Fruit fly (Drosophila melanogaster) whole organism, embryonic: ENCODE data around the gene CG12680.
A peak's percentile ranks its signal among the peaks of the same experiment; 100 is the strongest.

Experiments
- CG10147 ChIP-seq: fragments of 200-800 bp; sonication (Bioruptor generic); optimal IDR thresholded peaks from 2 replicates; lab custom pipeline; 2019; ENCODE audit warnings: missing biosample characterization, mild to moderate bottlenecking, missing genetic modification characterization, moderate library complexity
- CG10462 ChIP-seq: fragments of 200-800 bp; sonication (Bioruptor generic); optimal IDR thresholded peaks from 2 replicates; lab custom pipeline; 2016; ENCODE audit warnings: missing biosample characterization, missing genetic modification characterization
- CG11456 ChIP-seq: fragments of 200-800 bp; sonication (Bioruptor generic); IDR thresholded peaks from 3 replicates; pipeline ENCODE4 v1.3.6; 2022; ENCODE audit warnings: missing biosample characterization, missing genetic modification characterization
- CG11695 ChIP-seq: fragments of 200-800 bp; sonication (Bioruptor generic); IDR thresholded peaks from 3 replicates; pipeline ENCODE4 v1.3.6; 2022; ENCODE audit warnings: missing biosample characterization, missing genetic modification characterization
- CG11696 ChIP-seq: fragments of 200-800 bp; sonication (Bioruptor generic); IDR thresholded peaks from 2 replicates; pipeline ENCODE4 v1.3.6; 2022; ENCODE audit warnings: missing biosample characterization, missing genetic modification characterization
- CG12104 ChIP-seq: fragments of 200-800 bp; sonication (Bioruptor generic); optimal IDR thresholded peaks from 3 replicates; lab custom pipeline; 2016; ENCODE audit warnings: missing biosample characterization, missing genetic modification characterization
- CG12236 ChIP-seq: fragments of 200-800 bp; sonication (Bioruptor generic); optimal IDR thresholded peaks from 2 replicates; lab custom pipeline; 2016; ENCODE audit warnings: missing biosample characterization, missing genetic modification characterization
- CG12391 ChIP-seq: fragments of 200-800 bp; sonication (Bioruptor generic); optimal IDR thresholded peaks from 3 replicates; lab custom pipeline; 2018; ENCODE audit warnings: missing biosample characterization, mild to moderate bottlenecking, missing genetic modification characterization, moderate library complexity
- CG13775 ChIP-seq: fragments of 200-800 bp; sonication (Bioruptor generic); optimal IDR thresholded peaks from 3 replicates; lab custom pipeline; 2017; ENCODE audit warnings: missing biosample characterization, mild to moderate bottlenecking, missing genetic modification characterization
- CG14014 ChIP-seq: fragments of 200-800 bp; sonication (Bioruptor generic); IDR thresholded peaks from 2 replicates; pipeline ENCODE4 v1.3.6; 2022; ENCODE audit warnings: missing biosample characterization, missing genetic modification characterization
- CG16813 ChIP-seq: fragments of 200-800 bp; sonication (Bioruptor generic); IDR thresholded peaks from 3 replicates; pipeline ENCODE4 v1.3.6; 2022; ENCODE audit warnings: missing biosample characterization, missing genetic modification characterization; ENCODE audit not compliant: partially characterized antibody
- CG31365 ChIP-seq: fragments of 200-800 bp; sonication (Bioruptor generic); optimal IDR thresholded peaks from 2 replicates; lab custom pipeline; 2018; ENCODE audit warnings: missing biosample characterization, mild to moderate bottlenecking, missing genetic modification characterization
- CG33213 ChIP-seq: fragments of 200-800 bp; sonication (Bioruptor generic); optimal IDR thresholded peaks from 3 replicates; lab custom pipeline; 2016; ENCODE audit warnings: missing biosample characterization, missing genetic modification characterization
- CG33557 ChIP-seq: fragments of 200-800 bp; sonication (Bioruptor generic); optimal IDR thresholded peaks from 2 replicates; lab custom pipeline; 2019; ENCODE audit warnings: missing biosample characterization, mild to moderate bottlenecking, missing genetic modification characterization, moderate library complexity
- CG6654 ChIP-seq: fragments of 200-800 bp; sonication (Bioruptor generic); optimal IDR thresholded peaks from 2 replicates; lab custom pipeline; 2017; ENCODE audit warnings: missing biosample characterization, mild to moderate bottlenecking, missing genetic modification characterization
- CG7963 ChIP-seq: fragments of 200-800 bp; sonication (Bioruptor generic); IDR thresholded peaks from 3 replicates; pipeline ENCODE4 v1.3.6; 2022; ENCODE audit warnings: missing biosample characterization, missing genetic modification characterization; ENCODE audit not compliant: partially characterized antibody
- CG8290 ChIP-seq, 3 experiments: fragments of 200-800 bp; sonication (Bioruptor generic); optimal IDR thresholded peaks; 2 replicates each; lab custom pipeline; 2016 to 2019; ENCODE audit warnings: missing biosample characterization in 3 of 3, missing genetic modification characterization in 3 of 3, mild to moderate bottlenecking in 2 of 3, moderate library complexity in 1 of 3
- CG9609 ChIP-seq: fragments of 200-800 bp; sonication (Bioruptor generic); optimal IDR thresholded peaks from 3 replicates; lab custom pipeline; 2016; ENCODE audit warnings: missing biosample characterization, missing genetic modification characterization
- CG9797 ChIP-seq: fragments of 200-800 bp; sonication (Bioruptor generic); optimal IDR thresholded peaks from 3 replicates; lab custom pipeline; 2018; ENCODE audit warnings: missing biosample characterization, mild to moderate bottlenecking, missing genetic modification characterization
- CTCF ChIP-seq: fragments of 200-800 bp; sonication (Bioruptor generic); optimal IDR thresholded peaks from 2 replicates; lab custom pipeline; 2017; ENCODE audit warnings: missing biosample characterization, mild to moderate bottlenecking, missing genetic modification characterization, moderate library complexity
- Dek ChIP-seq: fragments of 200-800 bp; sonication (Bioruptor generic); optimal IDR thresholded peaks from 3 replicates; lab custom pipeline; 2019; ENCODE audit warnings: missing biosample characterization, mild to moderate bottlenecking, missing genetic modification characterization, moderate library complexity
- E2f2 ChIP-seq: fragments of 200-800 bp; sonication (Bioruptor generic); IDR thresholded peaks from 2 replicates; pipeline ENCODE4 v1.3.6; 2022; ENCODE audit warnings: missing biosample characterization, missing genetic modification characterization
- Elba2 ChIP-seq: fragments of 200-800 bp; sonication (Bioruptor generic); optimal IDR thresholded peaks from 3 replicates; lab custom pipeline; 2016; ENCODE audit warnings: missing biosample characterization, missing genetic modification characterization
- Fer1 ChIP-seq: fragments of 200-800 bp; sonication (Bioruptor generic); optimal IDR thresholded peaks from 2 replicates; lab custom pipeline; 2017; ENCODE audit warnings: missing biosample characterization, mild to moderate bottlenecking, missing genetic modification characterization
- HHEX ChIP-seq: fragments of 200-800 bp; sonication (Bioruptor generic); optimal IDR thresholded peaks from 3 replicates; lab custom pipeline; 2017; ENCODE audit warnings: missing biosample characterization, mild to moderate bottlenecking, missing genetic modification characterization, missing genetic modification reagents
- HLH4C ChIP-seq: fragments of 200-800 bp; sonication (Bioruptor generic); IDR thresholded peaks from 3 replicates; pipeline ENCODE4 v1.3.6; 2022; ENCODE audit warnings: missing biosample characterization, missing genetic modification characterization; ENCODE audit not compliant: partially characterized antibody
- Opbp ChIP-seq: fragments of 200-800 bp; sonication (Bioruptor generic); IDR thresholded peaks from 3 replicates; pipeline ENCODE4 v1.3.6; 2022; ENCODE audit warnings: missing biosample characterization, missing genetic modification characterization; ENCODE audit not compliant: partially characterized antibody
- Rx ChIP-seq: fragments of 200-800 bp; sonication (Bioruptor generic); IDR thresholded peaks from 2 replicates; pipeline ENCODE4 v1.3.6; 2022; ENCODE audit warnings: missing biosample characterization, missing genetic modification characterization
- Spps ChIP-seq: fragments of 200-800 bp; sonication (Bioruptor generic); optimal IDR thresholded peaks from 2 replicates; lab custom pipeline; 2018; ENCODE audit warnings: missing biosample characterization, mild to moderate bottlenecking, missing genetic modification characterization
- ase ChIP-seq: fragments of 200-800 bp; sonication (Bioruptor generic); IDR thresholded peaks from 3 replicates; pipeline ENCODE4 v1.3.6; 2022; ENCODE audit warnings: missing biosample characterization, missing genetic modification characterization
- ato ChIP-seq: fragments of 200-800 bp; sonication (Bioruptor generic); IDR thresholded peaks from 2 replicates; pipeline ENCODE4 v1.3.6; 2022; ENCODE audit warnings: missing biosample characterization, missing genetic modification characterization; ENCODE audit not compliant: partially characterized antibody
- az2 ChIP-seq: fragments of 200-800 bp; sonication (Bioruptor generic); optimal IDR thresholded peaks from 3 replicates; lab custom pipeline; 2016; ENCODE audit warnings: missing biosample characterization, missing genetic modification characterization
- bbx ChIP-seq: fragments of 200-800 bp; sonication (Bioruptor generic); IDR thresholded peaks from 2 replicates; pipeline ENCODE4 v1.3.6; 2022; ENCODE audit warnings: missing biosample characterization, missing genetic modification characterization; ENCODE audit not compliant: partially characterized antibody
- crol ChIP-seq: fragments of 200-800 bp; sonication (Bioruptor generic); IDR thresholded peaks from 2 replicates; pipeline ENCODE4 v1.3.6; 2022; ENCODE audit warnings: missing biosample characterization, missing genetic modification characterization
- dan ChIP-seq: fragments of 200-800 bp; sonication (Bioruptor generic); IDR thresholded peaks from 2 replicates; pipeline ENCODE4 v1.3.6; 2022; ENCODE audit warnings: missing biosample characterization, missing genetic modification characterization
- danr ChIP-seq: fragments of 200-800 bp; sonication (Bioruptor generic); IDR thresholded peaks from 2 replicates; pipeline ENCODE4 v1.3.6; 2022; ENCODE audit warnings: missing biosample characterization, missing genetic modification characterization
- eyg ChIP-seq: fragments of 200-800 bp; sonication (Bioruptor generic); optimal IDR thresholded peaks from 3 replicates; lab custom pipeline; 2016; ENCODE audit warnings: missing biosample characterization, missing genetic modification characterization
- grau ChIP-seq: fragments of 200-800 bp; optimal IDR thresholded peaks from 3 replicates; lab custom pipeline; 2019; ENCODE audit warnings: missing biosample characterization, mild to moderate bottlenecking, missing genetic modification characterization, moderate library complexity
- gsb-n ChIP-seq: fragments of 200-800 bp; sonication (Bioruptor generic); optimal IDR thresholded peaks from 3 replicates; lab custom pipeline; 2018; ENCODE audit warnings: missing biosample characterization, mild to moderate bottlenecking, missing genetic modification characterization
- hbn ChIP-seq: fragments of 200-800 bp; sonication (Bioruptor generic); IDR thresholded peaks from 2 replicates; pipeline ENCODE4 v1.3.6; 2022; ENCODE audit warnings: missing biosample characterization, missing genetic modification characterization; ENCODE audit not compliant: partially characterized antibody
- jing ChIP-seq: fragments of 200-800 bp; sonication (Bioruptor generic); optimal IDR thresholded peaks from 2 replicates; lab custom pipeline; 2018; ENCODE audit warnings: missing biosample characterization, mild to moderate bottlenecking, missing genetic modification characterization
- kah ChIP-seq: fragments of 200-800 bp; sonication (Bioruptor generic); optimal IDR thresholded peaks from 2 replicates; lab custom pipeline; 2018; ENCODE audit warnings: missing biosample characterization, mild to moderate bottlenecking, missing genetic modification characterization
- nmo ChIP-seq: fragments of 200-800 bp; sonication (Bioruptor generic); optimal IDR thresholded peaks from 2 replicates; lab custom pipeline; 2018; ENCODE audit warnings: missing biosample characterization, mild to moderate bottlenecking, missing genetic modification characterization, moderate library complexity
- odd ChIP-seq: fragments of 200-800 bp; sonication (Bioruptor generic); optimal IDR thresholded peaks from 2 replicates; lab custom pipeline; 2017; ENCODE audit warnings: missing biosample characterization, mild to moderate bottlenecking, missing genetic modification characterization
- peb ChIP-seq: fragments of 200-800 bp; sonication (Bioruptor generic); IDR thresholded peaks from 2 replicates; pipeline ENCODE4 v1.3.6; 2022; ENCODE audit warnings: missing biosample characterization, missing genetic modification characterization
- pho ChIP-seq: fragments of 200-800 bp; sonication (Bioruptor generic); optimal IDR thresholded peaks from 2 replicates; lab custom pipeline; 2016; ENCODE audit warnings: missing biosample characterization, missing genetic modification characterization
- slou ChIP-seq: fragments of 200-800 bp; sonication (Bioruptor generic); optimal IDR thresholded peaks from 3 replicates; lab custom pipeline; 2016; ENCODE audit warnings: missing biosample characterization, missing genetic modification characterization
- stwl ChIP-seq: fragments of 200-800 bp; sonication (Bioruptor generic); optimal IDR thresholded peaks from 3 replicates; lab custom pipeline; 2018; ENCODE audit warnings: missing biosample characterization, mild to moderate bottlenecking, missing genetic modification characterization, moderate library complexity
- zfh1 ChIP-seq: fragments of 200-800 bp; sonication (Bioruptor generic); IDR thresholded peaks from 3 replicates; pipeline ENCODE4 v1.3.6; 2022; ENCODE audit warnings: missing biosample characterization, missing genetic modification characterization

Gene CG12680

dm6 chrX:4997141-4997540 lies at the start of gene CG12680:
TSS of gene CG12680 (plus strand) at chrX:4997441.
- TF ChIP-seq danr (GFP tag; lab: Robert Waterston, UW) (no peak), az2 (no peak), jing (GFP tag; lab: Kevin White, UChicago) (no peak), CG33557 (GFP tag; lab: Kevin White, UChicago) (no peak), E2f2 (GFP tag; lab: Robert Waterston, UW) (no peak), CG9797 (GFP tag; lab: Kevin White, UChicago) (no peak), Spps (no peak), grau (tag; lab: Kevin White, UChicago) (no peak), Elba2 (GFP tag; lab: Kevin White, UChicago) (no peak), stwl (no peak), Opbp (GFP tag; lab: Robert Waterston, UW) (no peak), ase (GFP tag; lab: Robert Waterston, UW) (no peak), CG11456 (no peak)

DNA sequence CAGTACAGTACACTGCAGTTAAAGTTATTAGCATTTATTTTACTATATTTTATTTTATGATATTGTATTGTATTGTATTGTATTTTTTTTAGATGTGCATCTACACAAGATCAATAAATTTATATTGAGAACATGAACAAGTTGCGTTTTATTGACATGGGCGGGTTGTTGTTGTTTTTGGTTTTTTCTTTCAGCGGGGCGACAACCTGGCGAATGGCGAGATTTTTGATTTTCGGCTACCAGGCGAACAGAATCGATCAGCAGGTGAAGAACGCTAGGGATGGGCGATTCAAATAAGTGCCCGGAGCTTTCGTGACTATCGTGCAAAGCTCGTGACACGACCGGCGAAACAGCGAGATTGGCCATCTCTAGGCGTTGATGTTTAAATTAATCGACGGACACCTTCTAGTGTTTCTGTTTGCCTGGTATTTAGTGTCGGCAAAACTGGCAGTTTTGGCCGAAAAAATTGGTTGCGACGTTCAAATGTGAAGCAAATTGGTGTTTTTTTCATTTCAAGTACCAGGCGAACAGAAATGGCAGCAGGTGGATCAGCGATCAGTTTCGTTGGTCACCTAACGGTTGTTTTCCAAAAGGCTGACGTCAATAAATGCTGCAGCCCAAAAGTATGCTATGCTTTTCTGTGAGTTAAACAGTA lies 41.3 kb upstream of the CG12680 start:
- TF ChIP-seq CG13775 (GFP tag; lab: Kevin White, UChicago) (no peak), CG11695 (GFP tag; lab: Robert Waterston, UW) (peak; percentile 51; the same call in 1 of the 3 replicates), CG10462 (GFP tag; lab: Kevin White, UChicago) (peak; percentile 51), Dek (tag; lab: Kevin White, UChicago) (no peak), dan (GFP tag; lab: Robert Waterston, UW) (no peak), CG9609 (GFP tag; lab: Kevin White, UChicago) (no peak), HLH4C (GFP tag; lab: Robert Waterston, UW) (peak; percentile 93), CTCF (peak; percentile 61), zfh1 (peak; percentile 38; the same call in 1 of the 3 replicates), hbn (GFP tag; lab: Robert Waterston, UW) (peak; percentile 95), eyg (GFP tag; lab: Kevin White, UChicago) (no peak), slou (GFP tag; lab: Kevin White, UChicago) (no peak), CG14014 (GFP tag; lab: Robert Waterston, UW) (peak; percentile 15; the same call in 1 of the 2 replicates), E2f2 (GFP tag; lab: Robert Waterston, UW) (peak; percentile 77), bbx (GFP tag; lab: Robert Waterston, UW) (peak; percentile 98), kah (GFP tag; lab: Kevin White, UChicago) (peak; percentile 4), CG7963 (GFP tag; lab: Robert Waterston, UW) (peak; percentile 93), gsb-n (tag; lab: Kevin White, UChicago) (peak; percentile 3), peb (GFP tag; lab: Robert Waterston, UW) (no peak), CG31365 (tag; lab: Kevin White, UChicago) (peak; percentile 2), crol (0 out of 2 replicates have a peak, but pooled peaks have one; percentile 8), CG33213 (GFP tag; lab: Kevin White, UChicago) (peak; percentile 92), ato (peak; percentile 96), CG11696 (GFP tag; lab: Robert Waterston, UW) (peak; percentile 46; the same call in 1 of the 2 replicates), nmo (GFP tag; lab: Kevin White, UChicago) (peak; percentile 33), CG12236 (GFP tag; lab: Kevin White, UChicago) (no peak), CG6654 (GFP tag; lab: Kevin White, UChicago) (no peak), CG10147 (GFP tag; lab: Kevin White, UChicago) (no peak), Rx (GFP tag; lab: Robert Waterston, UW) (no peak), CG16813 (peak; percentile 92), Fer1 (GFP tag; lab: Kevin White, UChicago) (no peak), CG12104 (GFP tag; lab: Kevin White, UChicago) (no peak), pho (no peak), CG8290 (GFP tag; optimal IDR thresholded peaks at IDR 0.05; lab: Kevin White, UChicago) (peak; percentile 88), CG8290 (tag; optimal IDR thresholded peaks at IDR 0.05; lab: Kevin White, UChicago) (peak in 1 of 2 experiments; percentile 77), HHEX (GFP tag; lab: Kevin White, UChicago) (peak; percentile 27), odd (GFP tag; lab: Kevin White, UChicago) (peak; percentile 3), CG12391 (tag; lab: Kevin White, UChicago) (peak; percentile 12)
